Fruit fly (Drosophila melanogaster) whole organism, embryonic: ENCODE measurements around the gene Cyp1.

ENCODE experiments used
- ATbp ChIP-seq: fragments of 200-800 bp; sonication (Bioruptor generic); optimal IDR thresholded peaks from 2 replicates; lab custom pipeline; 2017; ENCODE audit warnings: missing biosample characterization, mild to moderate bottlenecking, missing genetic modification characterization, missing genetic modification reagents
- C15 ChIP-seq: fragments of 200-800 bp; sonication (Bioruptor generic); IDR thresholded peaks from 3 replicates; pipeline ENCODE4 v1.3.6; 2022; ENCODE audit warnings: missing biosample characterization, missing genetic modification characterization
- CG10431 ChIP-seq: fragments of 200-800 bp; sonication (Bioruptor generic); optimal IDR thresholded peaks from 3 replicates; lab custom pipeline; 2018; ENCODE audit warnings: missing biosample characterization, mild to moderate bottlenecking, missing genetic modification characterization
- CG12071 ChIP-seq: fragments of 200-800 bp; sonication (Bioruptor generic); optimal IDR thresholded peaks from 3 replicates; lab custom pipeline; 2018; ENCODE audit warnings: missing biosample characterization, mild to moderate bottlenecking, missing genetic modification characterization
- CG12391 ChIP-seq: fragments of 200-800 bp; sonication (Bioruptor generic); optimal IDR thresholded peaks from 3 replicates; lab custom pipeline; 2018; ENCODE audit warnings: missing biosample characterization, mild to moderate bottlenecking, missing genetic modification characterization, moderate library complexity
- CG12942 ChIP-seq: fragments of 200-800 bp; sonication (Bioruptor generic); optimal IDR thresholded peaks from 3 replicates; lab custom pipeline; 2016; ENCODE audit warnings: missing biosample characterization, missing genetic modification characterization
- CG13287 ChIP-seq: fragments of 200-800 bp; sonication (Bioruptor generic); IDR thresholded peaks from 2 replicates; pipeline ENCODE4 v1.3.6; 2022; ENCODE audit warnings: missing biosample characterization, missing genetic modification characterization; ENCODE audit not compliant: partially characterized antibody
- CG13296 ChIP-seq: fragments of 200-800 bp; sonication (Bioruptor generic); optimal IDR thresholded peaks from 3 replicates; lab custom pipeline; 2018; ENCODE audit warnings: missing biosample characterization, mild to moderate bottlenecking, missing genetic modification characterization
- CG13424 ChIP-seq: fragments of 200-800 bp; sonication (Bioruptor generic); optimal IDR thresholded peaks from 2 replicates; lab custom pipeline; 2019; ENCODE audit warnings: missing biosample characterization, mild to moderate bottlenecking, missing genetic modification characterization, moderate library complexity
- CG15269 ChIP-seq: fragments of 200-800 bp; sonication (Bioruptor generic); optimal IDR thresholded peaks from 2 replicates; lab custom pipeline; 2018; ENCODE audit warnings: missing biosample characterization, mild to moderate bottlenecking, missing genetic modification characterization, moderate library complexity
- CG17328 ChIP-seq: fragments of 200-800 bp; sonication (Bioruptor generic); IDR thresholded peaks from 2 replicates; pipeline ENCODE4 v1.3.6; 2022; ENCODE audit warnings: missing biosample characterization, missing genetic modification characterization
- CG17385 ChIP-seq: fragments of 200-800 bp; sonication (Bioruptor generic); optimal IDR thresholded peaks from 3 replicates; lab custom pipeline; 2018; ENCODE audit warnings: missing biosample characterization, mild to moderate bottlenecking, missing genetic modification characterization
- CG17612 ChIP-seq: fragments of 200-800 bp; sonication (Bioruptor generic); IDR thresholded peaks from 2 replicates; pipeline ENCODE4 v1.3.6; 2022; ENCODE audit warnings: missing biosample characterization, missing genetic modification characterization
- CG17912 ChIP-seq: fragments of 200-800 bp; sonication (Bioruptor generic); optimal IDR thresholded peaks from 2 replicates; lab custom pipeline; 2018; ENCODE audit warnings: missing biosample characterization, mild to moderate bottlenecking, missing genetic modification characterization
- CG2202 ChIP-seq: fragments of 200-800 bp; sonication (Bioruptor generic); optimal IDR thresholded peaks from 2 replicates; lab custom pipeline; 2018; ENCODE audit warnings: missing biosample characterization, mild to moderate bottlenecking, missing genetic modification characterization
- CG30431 ChIP-seq: fragments of 200-800 bp; sonication (Bioruptor generic); optimal IDR thresholded peaks from 2 replicates; lab custom pipeline; 2017; ENCODE audit warnings: missing biosample characterization, missing genetic modification characterization
- CG3281 ChIP-seq: fragments of 200-800 bp; sonication (Bioruptor generic); optimal IDR thresholded peaks from 3 replicates; lab custom pipeline; 2017; ENCODE audit warnings: missing biosample characterization, mild to moderate bottlenecking, missing genetic modification characterization
- CG33557 ChIP-seq: fragments of 200-800 bp; sonication (Bioruptor generic); optimal IDR thresholded peaks from 2 replicates; lab custom pipeline; 2019; ENCODE audit warnings: missing biosample characterization, mild to moderate bottlenecking, missing genetic modification characterization, moderate library complexity
- CG3995 ChIP-seq: fragments of 200-800 bp; sonication (Bioruptor generic); optimal IDR thresholded peaks from 3 replicates; lab custom pipeline; 2016; ENCODE audit warnings: missing biosample characterization, missing genetic modification characterization
- CG6813 ChIP-seq: fragments of 200-800 bp; sonication (Bioruptor generic); optimal IDR thresholded peaks from 2 replicates; lab custom pipeline; 2017; ENCODE audit warnings: missing biosample characterization, missing genetic modification characterization, mild to moderate bottlenecking, moderate library complexity, missing genetic modification reagents
- CG8388 ChIP-seq: fragments of 200-800 bp; sonication (Bioruptor generic); optimal IDR thresholded peaks from 2 replicates; lab custom pipeline; 2019; ENCODE audit warnings: missing biosample characterization, mild to moderate bottlenecking, missing genetic modification characterization, moderate library complexity
- CG8944 ChIP-seq: fragments of 200-800 bp; sonication (Bioruptor generic); optimal IDR thresholded peaks from 3 replicates; lab custom pipeline; 2016; ENCODE audit warnings: missing biosample characterization, missing genetic modification characterization
- CG9215 ChIP-seq: fragments of 200-800 bp; sonication (Bioruptor generic); IDR thresholded peaks from 2 replicates; pipeline ENCODE4 v1.3.6; 2022; ENCODE audit warnings: missing biosample characterization, missing genetic modification characterization
- CTCF ChIP-seq: fragments of 200-800 bp; sonication (Bioruptor generic); optimal IDR thresholded peaks from 2 replicates; lab custom pipeline; 2017; ENCODE audit warnings: missing biosample characterization, mild to moderate bottlenecking, missing genetic modification characterization, moderate library complexity
- CkIIα-i1 ChIP-seq: fragments of 200-800 bp; sonication (Bioruptor generic); IDR thresholded peaks from 2 replicates; pipeline ENCODE4 v1.3.6; 2022; ENCODE audit warnings: missing biosample characterization, missing genetic modification characterization
- D19B ChIP-seq: fragments of 200-800 bp; sonication (Bioruptor generic); optimal IDR thresholded peaks from 2 replicates; lab custom pipeline; 2017; ENCODE audit warnings: missing biosample characterization, mild to moderate bottlenecking, missing genetic modification characterization
- Doc2 ChIP-seq: fragments of 200-800 bp; sonication (Bioruptor generic); IDR thresholded peaks from 2 replicates; pipeline ENCODE4 v1.3.6; 2022; ENCODE audit warnings: missing biosample characterization, missing genetic modification characterization
- Doc3 ChIP-seq: fragments of 200-800 bp; sonication (Bioruptor generic); IDR thresholded peaks from 3 replicates; pipeline ENCODE4 v1.3.6; 2022; ENCODE audit warnings: missing biosample characterization, missing genetic modification characterization; ENCODE audit not compliant: partially characterized antibody
- HLH4C ChIP-seq: fragments of 200-800 bp; sonication (Bioruptor generic); IDR thresholded peaks from 3 replicates; pipeline ENCODE4 v1.3.6; 2022; ENCODE audit warnings: missing biosample characterization, missing genetic modification characterization; ENCODE audit not compliant: partially characterized antibody
- Hr78 ChIP-seq, 2 experiments: fragments of 200-800 bp in 1 of 2; fragments of >200 bp in 1 of 2; sonication (Bioruptor generic) in 1 of 2; optimal IDR thresholded peaks; 2 replicates each; lab custom pipeline; 2017 to 2019; ENCODE audit warnings: missing biosample characterization in 2 of 2, missing genetic modification characterization in 2 of 2, mild to moderate bottlenecking in 1 of 2, moderate library complexity in 1 of 2
- Jarid2 ChIP-seq: fragments of 200-800 bp; sonication (Bioruptor generic); optimal IDR thresholded peaks from 3 replicates; lab custom pipeline; 2017; ENCODE audit warnings: mild to moderate bottlenecking, missing biosample characterization, missing genetic modification reagents, missing genetic modification characterization
- NC2α ChIP-seq: fragments of 200-800 bp; sonication (Bioruptor generic); optimal IDR thresholded peaks from 2 replicates; lab custom pipeline; 2016; ENCODE audit warnings: missing biosample characterization, missing genetic modification characterization
- Nf-YC ChIP-seq: fragments of 200-800 bp; optimal IDR thresholded peaks from 3 replicates; lab custom pipeline; 2019; ENCODE audit warnings: missing biosample characterization, mild to moderate bottlenecking, missing genetic modification characterization, moderate library complexity
- Stat92E ChIP-seq, 3 experiments: fragments of >200 bp in 2 of 3; fragments of 200-800 bp in 1 of 3; sonication (Bioruptor generic) in 1 of 3; optimal IDR thresholded peaks; 2 replicates each; lab custom pipeline; 2017 to 2019; ENCODE audit warnings: missing biosample characterization in 3 of 3, missing genetic modification characterization in 3 of 3, mild to moderate bottlenecking in 1 of 3, moderate library complexity in 1 of 3
- ap ChIP-seq: fragments of 200-800 bp; sonication (Bioruptor generic); IDR thresholded peaks from 2 replicates; pipeline ENCODE4 v1.3.6; 2022; ENCODE audit warnings: missing biosample characterization, missing genetic modification characterization
- bab2 ChIP-seq: fragments of 200-800 bp; sonication (Bioruptor generic); optimal IDR thresholded peaks from 2 replicates; lab custom pipeline; 2016; ENCODE audit warnings: missing biosample characterization, missing genetic modification characterization
- cato ChIP-seq: fragments of 200-800 bp; sonication (Bioruptor generic); optimal IDR thresholded peaks from 2 replicates; lab custom pipeline; 2016; ENCODE audit warnings: missing biosample characterization, missing genetic modification characterization, borderline replicate concordance
- chif ChIP-seq, 2 experiments: fragments of 200-800 bp; sonication (Bioruptor generic); optimal IDR thresholded peaks; 3 replicates each; lab custom pipeline; 2016; ENCODE audit warnings: missing biosample characterization in 2 of 2, missing genetic modification characterization in 2 of 2
- dpn ChIP-seq, 2 experiments: fragments of 200-800 bp; sonication (Bioruptor generic); optimal IDR thresholded peaks; 3 replicates each; lab custom pipeline; 2016; ENCODE audit warnings: missing biosample characterization in 2 of 2, missing genetic modification characterization in 2 of 2
- fru ChIP-seq: fragments of >200 bp; optimal IDR thresholded peaks from 2 replicates; lab custom pipeline; 2017
- h ChIP-seq: fragments of >200 bp; optimal IDR thresholded peaks from 2 replicates; lab custom pipeline; 2017
- hbn ChIP-seq: fragments of 200-800 bp; sonication (Bioruptor generic); IDR thresholded peaks from 2 replicates; pipeline ENCODE4 v1.3.6; 2022; ENCODE audit warnings: missing biosample characterization, missing genetic modification characterization; ENCODE audit not compliant: partially characterized antibody
- klu ChIP-seq: fragments of 200-800 bp; sonication (Bioruptor generic); IDR thresholded peaks from 2 replicates; pipeline ENCODE4 v1.3.6; 2022; ENCODE audit warnings: missing biosample characterization, missing genetic modification characterization
- luna ChIP-seq: fragments of 200-800 bp; sonication (Bioruptor generic); optimal IDR thresholded peaks from 2 replicates; lab custom pipeline; 2016; ENCODE audit warnings: missing biosample characterization, missing genetic modification characterization
- nom ChIP-seq: fragments of 200-800 bp; sonication (Bioruptor generic); optimal IDR thresholded peaks from 2 replicates; lab custom pipeline; 2017; ENCODE audit warnings: missing biosample characterization, missing genetic modification characterization, mild to moderate bottlenecking, moderate library complexity, missing genetic modification reagents
- pho ChIP-seq: fragments of 200-800 bp; sonication (Bioruptor generic); optimal IDR thresholded peaks from 2 replicates; lab custom pipeline; 2016; ENCODE audit warnings: missing biosample characterization, missing genetic modification characterization
- sim ChIP-seq: fragments of 200-800 bp; sonication (Bioruptor generic); IDR thresholded peaks from 2 replicates; pipeline ENCODE4 v1.3.6; 2022; ENCODE audit warnings: missing biosample characterization, missing genetic modification characterization
- tio ChIP-seq: fragments of 200-800 bp; sonication (Bioruptor generic); optimal IDR thresholded peaks from 2 replicates; lab custom pipeline; 2017; ENCODE audit warnings: missing biosample characterization, missing genetic modification characterization, inconsistent platforms
- usp ChIP-seq: fragments of >200 bp; optimal IDR thresholded peaks from 2 replicates; lab custom pipeline; 2017; ENCODE audit warnings: missing biosample characterization, missing genetic modification characterization
- vvl ChIP-seq: fragments of 200-800 bp; sonication (Bioruptor generic); IDR thresholded peaks from 2 replicates; pipeline ENCODE4 v1.3.6; 2022; ENCODE audit warnings: missing biosample characterization, missing genetic modification characterization

Cyp1 gene

dm6 chrX:16358670-16359320 lies 38.6 kb upstream of the Cyp1 start, which contains the start of the genes U2af50 and PIG-Q (continued):
- TF ChIP-seq CG8944 (peak; percentile 65), CG3995 (GFP tag; lab: Kevin White, UChicago) (peak; percentile 14), sim (GFP tag; lab: Robert Waterston, UW) (peak; percentile 73; the same call in 1 of the 2 replicates), cato (GFP tag; lab: Kevin White, UChicago) (peak; percentile 76), Nf-YC (tag; lab: Kevin White, UChicago) (peak; percentile 83), CkIIα-i1 (no peak), fru (no peak), Doc2 (GFP tag; lab: Robert Waterston, UW) (no peak), CG17328 (GFP tag; lab: Robert Waterston, UW) (peak; percentile 94), CG2202 (tag; lab: Kevin White, UChicago) (peak; percentile 85), vvl (GFP tag; lab: Robert Waterston, UW) (peak; percentile 97), HLH4C (GFP tag; lab: Robert Waterston, UW) (peak; percentile 42; the same call in 1 of the 3 replicates), Stat92E (GFP tag; optimal IDR thresholded peaks at IDR 0.05; lab: Kevin White, UChicago) (peak in 1 of 3 experiments; percentile 44), CG12071 (GFP tag; lab: Kevin White, UChicago) (no peak), D19B (peak; percentile 80), h (no peak), Hr78 (GFP tag; optimal IDR thresholded peaks at IDR 0.05; lab: Kevin White, UChicago) (no peak), CG17612 (no peak; the same call in none of the 2 replicates), CG3281 (peak; percentile 92), CG17385 (GFP tag; lab: Kevin White, UChicago) (peak; percentile 87), chif (GFP tag; optimal IDR thresholded peaks at IDR 0.05; lab: Kevin White, UChicago) (peak; percentile 12 to 68), tio (no peak), CG13296 (GFP tag; lab: Kevin White, UChicago) (peak; percentile 91), klu (GFP tag; lab: Robert Waterston, UW) (no peak), usp (GFP tag; lab: Kevin White, UChicago) (no peak), CG12942 (peak; percentile 92), Doc3 (GFP tag; lab: Robert Waterston, UW) (no peak), CTCF (GFP tag; lab: Kevin White, UChicago) (peak; percentile 41), CG10431 (GFP tag; lab: Kevin White, UChicago) (peak; percentile 63), bab2 (peak; percentile 71), CG13424 (peak; percentile 95), CG8388 (GFP tag; lab: Kevin White, UChicago) (peak; percentile 93), dpn (GFP tag; optimal IDR thresholded peaks at IDR 0.05; lab: Kevin White, UChicago) (peak; percentile 59 to 91), CG12391 (tag; lab: Kevin White, UChicago) (peak; percentile 96), CG30431 (GFP tag; lab: Kevin White, UChicago) (no peak), ATbp (GFP tag; lab: Kevin White, UChicago) (peak; percentile 89), hbn (GFP tag; lab: Robert Waterston, UW) (no peak), CG15269 (tag; lab: Kevin White, UChicago) (peak; percentile 95), Jarid2 (GFP tag; lab: Kevin White, UChicago) (no peak), ap (GFP tag; lab: Robert Waterston, UW) (peak; percentile 87; the same call in 1 of the 2 replicates), CG13287 (GFP tag; lab: Robert Waterston, UW) (peak; percentile 53), CG17912 (GFP tag; lab: Kevin White, UChicago) (peak; percentile 68), nom (peak; percentile 78), C15 (GFP tag; lab: Robert Waterston, UW) (peak; percentile 73; the same call in 1 of the 3 replicates), CG6813 (GFP tag; lab: Kevin White, UChicago) (no peak), CG9215 (GFP tag; lab: Robert Waterston, UW) (no peak; the same call in 1 of the 2 replicates), pho (peak; percentile 54), luna (GFP tag; lab: Kevin White, UChicago) (peak; percentile 17), CG33557 (peak; percentile 91), NC2α (GFP tag; lab: Kevin White, UChicago) (no peak)
